Fruit fly (Drosophila melanogaster): ENCODE results near the gene CG12689.

Gene CG12689

DNA sequence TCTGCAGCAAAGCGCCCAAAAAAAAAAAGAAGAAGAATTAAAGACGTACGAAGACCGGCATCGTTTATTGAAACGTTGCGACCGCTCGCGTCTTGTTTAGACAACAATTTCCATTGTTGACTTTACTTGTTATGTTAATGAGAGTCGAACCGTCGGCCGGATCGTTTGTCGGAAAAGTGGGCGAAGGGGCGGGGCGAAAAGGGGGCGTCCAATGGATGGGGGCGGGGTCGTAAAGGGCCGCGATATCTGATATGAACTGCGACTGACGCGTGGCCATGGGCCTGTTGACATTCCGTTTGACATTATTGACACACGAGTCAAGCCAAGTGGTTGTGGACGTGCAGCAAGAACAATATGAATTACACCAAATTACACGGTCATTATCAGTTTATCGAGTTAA lies 32.5 kb downstream of the CG12689 start (continued):
- TF ChIP-seq Jarid2 (GFP tag; optimal IDR thresholded peaks at IDR 0.05) (peak; percentile 28), Vsx1 (GFP tag; optimal IDR thresholded peaks at IDR 0.05) (peak; percentile 14), CG11696 (GFP tag; IDR thresholded peaks at IDR 0.05) (0 out of 2 replicates have a peak, but pooled peaks have one; percentile 15), CG13123 (GFP tag; optimal IDR thresholded peaks at IDR 0.05) (peak; percentile 16), jumu (GFP tag; optimal IDR thresholded peaks at IDR 0.05) (no peak), Poxn (GFP tag; IDR thresholded peaks at IDR 0.05) (no peak), Sox102F (GFP tag; optimal IDR thresholded peaks at IDR 0.05) (peak; percentile 51), Dek (tag; optimal IDR thresholded peaks at IDR 0.05) (no peak), lab (GFP tag; optimal IDR thresholded peaks at IDR 0.05) (peak; percentile 24), HLHmδ (GFP tag; optimal IDR thresholded peaks at IDR 0.05) (peak; percentile 95), CG2712 (tag; optimal IDR thresholded peaks at IDR 0.05) (peak; percentile 28), h (optimal IDR thresholded peaks at IDR 0.05) (no peak), CG2120 (GFP tag; optimal IDR thresholded peaks at IDR 0.05) (no peak), repo (GFP tag; optimal IDR thresholded peaks at IDR 0.05) (no peak), grau (tag; optimal IDR thresholded peaks at IDR 0.05) (no peak), MTF-1 (GFP tag; optimal IDR thresholded peaks at IDR 0.05; ENCODE audit: borderline replicate concordance) (peak; percentile 66), CG17328 (GFP tag; IDR thresholded peaks at IDR 0.05) (peak; percentile 50; the same call in 1 of the 2 replicates), Xrp1 (GFP tag; IDR thresholded peaks at IDR 0.05) (peak; percentile 69), Dip2 (GFP tag; IDR thresholded peaks at IDR 0.05) (no peak), CG8089 (GFP tag; optimal IDR thresholded peaks at IDR 0.05) (no peak), CG15269 (tag; optimal IDR thresholded peaks at IDR 0.05) (peak; percentile 30), gro (GFP tag; optimal IDR thresholded peaks at IDR 0.05) (no peak), salm (tag; optimal IDR thresholded peaks at IDR 0.05) (peak; percentile 43), CG17186 (GFP tag; optimal IDR thresholded peaks at IDR 0.05) (no peak), chm (GFP tag; IDR thresholded peaks at IDR 0.05) (peak; percentile 78; the same call in 1 of the 2 replicates), CG32767 (GFP tag; IDR thresholded peaks at IDR 0.05) (0 out of 2 replicates have a peak, but pooled peaks have one; percentile 20), otp (GFP tag; IDR thresholded peaks at IDR 0.05) (peak; percentile 82), CG18262 (tag; optimal IDR thresholded peaks at IDR 0.05) (peak; percentile 32), CG31441 (GFP tag; IDR thresholded peaks at IDR 0.05) (peak; percentile 28; the same call in 1 of the 2 replicates), gfzf (GFP tag; optimal IDR thresholded peaks at IDR 0.05) (no peak), ham (GFP tag; IDR thresholded peaks at IDR 0.05) (no peak), gce (GFP tag; IDR thresholded peaks at IDR 0.05) (peak; percentile 63; the same call in 1 of the 3 replicates), Asciz (GFP tag; optimal IDR thresholded peaks at IDR 0.05) (peak; percentile 19), bsh (GFP tag; optimal IDR thresholded peaks at IDR 0.05) (peak in 1 of 2 experiments; percentile 39), CG32772 (GFP tag; IDR thresholded peaks at IDR 0.05) (no peak), NC2β (GFP tag; optimal IDR thresholded peaks at IDR 0.05) (no peak), CG8924 (tag; optimal IDR thresholded peaks at IDR 0.05) (peak; percentile 11), Scr (GFP tag; IDR thresholded peaks at IDR 0.05; ENCODE audit: partially characterized antibody) (no peak), pho (GFP tag; optimal IDR thresholded peaks at IDR 0.05) (no peak), CG9437 (GFP tag; optimal IDR thresholded peaks at IDR 0.05) (no peak), CG1792 (GFP tag; optimal IDR thresholded peaks at IDR 0.05) (no peak), CG7556 (GFP tag; optimal IDR thresholded peaks at IDR 0.05) (peak; percentile 19), CG15479 (GFP tag; optimal IDR thresholded peaks at IDR 0.05) (peak; percentile 13), sr (GFP tag; IDR thresholded peaks at IDR 0.05) (peak; percentile 54; the same call in 2 of the 3 replicates), CG13624 (GFP tag; optimal IDR thresholded peaks at IDR 0.05) (no peak), CG2889 (GFP tag; IDR thresholded peaks at IDR 0.05) (no peak), CG15601 (tag; optimal IDR thresholded peaks at IDR 0.05) (peak; percentile 68), psq (GFP tag; optimal IDR thresholded peaks at IDR 0.05) (no peak), BtbVII (GFP tag; optimal IDR thresholded peaks at IDR 0.05) (no peak), CG6175 (GFP tag; IDR thresholded peaks at IDR 0.05) (no peak), CG10267 (tag; optimal IDR thresholded peaks at IDR 0.05) (no peak)
